Fruit fly (Drosophila melanogaster): Measurements from ENCODE around the gene CG42750.

DNA sequence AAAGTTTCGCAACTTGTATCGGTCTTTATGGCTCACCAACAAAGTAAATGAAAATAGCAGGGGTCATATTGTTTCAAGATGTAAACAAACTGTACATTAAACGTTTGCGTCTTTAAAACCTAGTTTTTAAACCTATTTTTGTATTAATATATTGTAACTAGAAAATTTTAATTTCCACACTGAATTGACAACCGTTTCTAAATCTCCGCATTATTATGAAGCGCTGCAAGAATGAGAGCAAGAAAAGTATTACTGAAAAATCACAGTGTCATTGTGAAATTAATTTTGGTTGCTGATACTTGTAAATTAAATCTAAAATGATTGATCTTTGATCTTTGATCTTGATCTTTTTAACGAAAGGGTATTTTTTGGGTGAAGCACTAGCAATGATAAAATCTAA lies 15.8 kb upstream of the CG42750 start, which contains the start of gene CG43362:
- no peak for TF ChIP-seq CTCF (optimal IDR thresholded peaks at IDR 0.05)
- TF ChIP-seq CG8478 (optimal IDR thresholded peaks at IDR 0.05) = no peak

Measured in S2 (cell line).